Fruit fly (Drosophila melanogaster) whole organism, embryonic: Measurements from ENCODE around the gene Nsf2.

Experiments
- C15 ChIP-seq: fragments of 200-800 bp; sonication (Bioruptor generic); IDR thresholded peaks from 3 replicates; pipeline ENCODE4 v1.3.6; 2022; ENCODE audit warnings: missing biosample characterization, missing genetic modification characterization
- CG11247 ChIP-seq: fragments of 200-800 bp; sonication (Bioruptor generic); IDR thresholded peaks from 2 replicates; pipeline ENCODE4 v1.3.6; 2022; ENCODE audit warnings: missing biosample characterization, missing genetic modification characterization
- CG11695 ChIP-seq: fragments of 200-800 bp; sonication (Bioruptor generic); IDR thresholded peaks from 3 replicates; pipeline ENCODE4 v1.3.6; 2022; ENCODE audit warnings: missing biosample characterization, missing genetic modification characterization
- CG12219 ChIP-seq: fragments of 200-800 bp; sonication (Bioruptor generic); optimal IDR thresholded peaks from 3 replicates; lab custom pipeline; 2018; ENCODE audit warnings: missing biosample characterization, mild to moderate bottlenecking, missing genetic modification characterization
- CG13123 ChIP-seq: fragments of 200-800 bp; sonication (Bioruptor generic); optimal IDR thresholded peaks from 2 replicates; lab custom pipeline; 2016; ENCODE audit warnings: missing biosample characterization, missing genetic modification characterization
- CG14860 ChIP-seq: fragments of 200-800 bp; sonication (Bioruptor generic); IDR thresholded peaks from 3 replicates; pipeline ENCODE4 v1.3.6; 2022; ENCODE audit warnings: missing biosample characterization, missing genetic modification characterization; ENCODE audit not compliant: partially characterized antibody
- CG1529 ChIP-seq: fragments of 200-800 bp; sonication (Bioruptor generic); optimal IDR thresholded peaks from 3 replicates; lab custom pipeline; 2018; ENCODE audit warnings: missing biosample characterization, missing genetic modification characterization
- CG15514 ChIP-seq: fragments of 200-800 bp; sonication (Bioruptor generic); optimal IDR thresholded peaks from 3 replicates; lab custom pipeline; 2017; ENCODE audit warnings: missing biosample characterization, missing genetic modification characterization, mild to moderate bottlenecking, moderate library complexity, missing genetic modification reagents
- CG17385 ChIP-seq: fragments of 200-800 bp; sonication (Bioruptor generic); optimal IDR thresholded peaks from 3 replicates; lab custom pipeline; 2018; ENCODE audit warnings: missing biosample characterization, mild to moderate bottlenecking, missing genetic modification characterization
- CG18599 ChIP-seq: fragments of 200-800 bp; sonication (Bioruptor generic); optimal IDR thresholded peaks from 3 replicates; lab custom pipeline; 2017; ENCODE audit warnings: missing biosample characterization, missing genetic modification characterization, mild to moderate bottlenecking, moderate library complexity, missing genetic modification reagents
- CG32767 ChIP-seq: fragments of 200-800 bp; sonication (Bioruptor generic); IDR thresholded peaks from 2 replicates; pipeline ENCODE4 v1.3.6; 2022; ENCODE audit warnings: missing biosample characterization, missing genetic modification characterization
- CG34224 ChIP-seq: fragments of 200-800 bp; sonication (Bioruptor generic); IDR thresholded peaks from 3 replicates; pipeline ENCODE4 v1.3.6; 2022; ENCODE audit warnings: missing biosample characterization, missing genetic modification characterization; ENCODE audit not compliant: partially characterized antibody
- CG34376 ChIP-seq: fragments of 200-800 bp; sonication (Bioruptor generic); optimal IDR thresholded peaks from 2 replicates; lab custom pipeline; 2018; ENCODE audit warnings: missing biosample characterization, mild to moderate bottlenecking, missing genetic modification characterization
- CG3847 ChIP-seq: fragments of 200-800 bp; sonication (Bioruptor generic); IDR thresholded peaks from 2 replicates; pipeline ENCODE4 v1.3.6; 2022; ENCODE audit warnings: missing biosample characterization, missing genetic modification characterization
- CG3995 ChIP-seq: fragments of 200-800 bp; sonication (Bioruptor generic); optimal IDR thresholded peaks from 3 replicates; lab custom pipeline; 2016; ENCODE audit warnings: missing biosample characterization, missing genetic modification characterization
- CG4617 ChIP-seq: fragments of 200-800 bp; sonication (Bioruptor generic); optimal IDR thresholded peaks from 3 replicates; lab custom pipeline; 2016; ENCODE audit warnings: missing biosample characterization, missing genetic modification characterization, borderline replicate concordance
- CG4730 ChIP-seq: fragments of 200-800 bp; sonication (Bioruptor generic); IDR thresholded peaks from 2 replicates; pipeline ENCODE4 v1.3.6; 2022; ENCODE audit warnings: missing biosample characterization, missing genetic modification characterization
- CG6791 ChIP-seq: fragments of 200-800 bp; sonication (Bioruptor generic); IDR thresholded peaks from 3 replicates; pipeline ENCODE4 v1.3.6; 2022; ENCODE audit warnings: missing biosample characterization, missing genetic modification characterization; ENCODE audit not compliant: partially characterized antibody
- CG7839 ChIP-seq: fragments of 200-800 bp; sonication (Bioruptor generic); optimal IDR thresholded peaks from 3 replicates; lab custom pipeline; 2018; ENCODE audit warnings: missing biosample characterization, mild to moderate bottlenecking, missing genetic modification characterization, moderate library complexity
- CG8281 ChIP-seq: fragments of 200-800 bp; sonication (Bioruptor generic); optimal IDR thresholded peaks from 2 replicates; lab custom pipeline; 2018; ENCODE audit warnings: missing biosample characterization, mild to moderate bottlenecking, missing genetic modification characterization, moderate library complexity
- Chrac-16 ChIP-seq: fragments of 200-800 bp; sonication (Bioruptor generic); optimal IDR thresholded peaks from 3 replicates; lab custom pipeline; 2016; ENCODE audit warnings: missing biosample characterization, missing genetic modification characterization
- Drgx ChIP-seq: fragments of 200-800 bp; sonication (Bioruptor generic); IDR thresholded peaks from 2 replicates; pipeline ENCODE4 v1.3.6; 2022; ENCODE audit warnings: missing biosample characterization, missing genetic modification characterization
- E2f2 ChIP-seq: fragments of 200-800 bp; sonication (Bioruptor generic); IDR thresholded peaks from 2 replicates; pipeline ENCODE4 v1.3.6; 2022; ENCODE audit warnings: missing biosample characterization, missing genetic modification characterization
- Gsc ChIP-seq: fragments of 200-800 bp; sonication (Bioruptor generic); IDR thresholded peaks from 2 replicates; pipeline ENCODE4 v1.3.6; 2022; ENCODE audit warnings: missing biosample characterization, missing genetic modification characterization
- HmgZ ChIP-seq: fragments of 200-800 bp; sonication (Bioruptor generic); optimal IDR thresholded peaks from 2 replicates; lab custom pipeline; 2018; ENCODE audit warnings: missing biosample characterization, mild to moderate bottlenecking, missing genetic modification characterization
- Kr ChIP-seq: fragments of 200-800 bp; sonication (Bioruptor generic); optimal IDR thresholded peaks from 2 replicates; lab custom pipeline; 2017; ENCODE audit warnings: missing biosample characterization, mild to moderate bottlenecking, missing genetic modification characterization
- Lhr ChIP-seq: fragments of 200-800 bp; sonication (Bioruptor generic); optimal IDR thresholded peaks from 3 replicates; lab custom pipeline; 2017; ENCODE audit warnings: mild to moderate bottlenecking, missing biosample characterization, missing genetic modification reagents, missing genetic modification characterization
- NFAT ChIP-seq: fragments of 200-800 bp; sonication (Bioruptor generic); IDR thresholded peaks from 2 replicates; pipeline ENCODE4 v1.3.6; 2022; ENCODE audit warnings: missing biosample characterization, missing genetic modification characterization
- Oli ChIP-seq: fragments of 200-800 bp; sonication (Bioruptor generic); optimal IDR thresholded peaks from 2 replicates; lab custom pipeline; 2018; ENCODE audit warnings: missing biosample characterization, mild to moderate bottlenecking, missing genetic modification characterization, moderate library complexity
- Ravus ChIP-seq: fragments of 200-800 bp; sonication (Bioruptor generic); IDR thresholded peaks from 2 replicates; pipeline ENCODE4 v1.3.6; 2022; ENCODE audit warnings: missing biosample characterization, missing genetic modification characterization
- Spps ChIP-seq: fragments of 200-800 bp; sonication (Bioruptor generic); optimal IDR thresholded peaks from 2 replicates; lab custom pipeline; 2018; ENCODE audit warnings: missing biosample characterization, mild to moderate bottlenecking, missing genetic modification characterization
- Usf ChIP-seq: fragments of 200-800 bp; sonication (Bioruptor generic); optimal IDR thresholded peaks from 2 replicates; lab custom pipeline; 2017; ENCODE audit warnings: missing genotype, missing biosample characterization, missing genetic modification characterization
- Vsx1 ChIP-seq: fragments of 200-800 bp; sonication (Bioruptor generic); optimal IDR thresholded peaks from 2 replicates; lab custom pipeline; 2017; ENCODE audit warnings: missing biosample characterization, mild to moderate bottlenecking, missing genetic modification characterization, missing genetic modification reagents
- bbx ChIP-seq: fragments of 200-800 bp; sonication (Bioruptor generic); IDR thresholded peaks from 2 replicates; pipeline ENCODE4 v1.3.6; 2022; ENCODE audit warnings: missing biosample characterization, missing genetic modification characterization; ENCODE audit not compliant: partially characterized antibody
- cato ChIP-seq: fragments of 200-800 bp; sonication (Bioruptor generic); optimal IDR thresholded peaks from 2 replicates; lab custom pipeline; 2016; ENCODE audit warnings: missing biosample characterization, missing genetic modification characterization, borderline replicate concordance
- crp ChIP-seq, 2 experiments: fragments of 200-800 bp; sonication (Bioruptor generic); optimal IDR thresholded peaks; 2 replicates in 1 of 2; 3 replicates in 1 of 2; lab custom pipeline; 2017; ENCODE audit warnings: missing biosample characterization in 2 of 2, missing genetic modification characterization in 2 of 2, mild to moderate bottlenecking in 1 of 2, moderate library complexity in 1 of 2
- gcm2 ChIP-seq: fragments of 200-800 bp; sonication (Bioruptor generic); optimal IDR thresholded peaks from 2 replicates; lab custom pipeline; 2016; ENCODE audit warnings: missing biosample characterization, missing genetic modification characterization
- gsb ChIP-seq: fragments of 200-800 bp; sonication (Bioruptor generic); IDR thresholded peaks from 2 replicates; pipeline ENCODE4 v1.3.6; 2022; ENCODE audit warnings: missing biosample characterization, missing genetic modification characterization
- hkb ChIP-seq, 2 experiments: fragments of 200-800 bp in 1 of 2; fragments of >200 bp in 1 of 2; sonication (Bioruptor generic) in 1 of 2; IDR thresholded peaks in 1 of 2; optimal IDR thresholded peaks in 1 of 2; 2 replicates each; pipeline versions ENCODE4 v1.3.6 to Lab custom; 2017 to 2022; ENCODE audit warnings: missing biosample characterization in 1 of 2, missing genetic modification characterization in 1 of 2
- lbe ChIP-seq: fragments of 200-800 bp; sonication (Bioruptor generic); optimal IDR thresholded peaks from 2 replicates; lab custom pipeline; 2016; ENCODE audit warnings: missing biosample characterization, mild to moderate bottlenecking, missing genetic modification characterization
- nau ChIP-seq: fragments of 200-800 bp; sonication (Bioruptor generic); optimal IDR thresholded peaks from 3 replicates; lab custom pipeline; 2017; ENCODE audit warnings: missing biosample characterization, mild to moderate bottlenecking, missing genetic modification characterization, missing genetic modification reagents
- pfk ChIP-seq: fragments of 200-800 bp; sonication (Bioruptor generic); optimal IDR thresholded peaks from 2 replicates; lab custom pipeline; 2018; ENCODE audit warnings: missing biosample characterization, mild to moderate bottlenecking, missing genetic modification characterization, moderate library complexity
- sens ChIP-seq: fragments of 200-800 bp; sonication (Bioruptor generic); peaks from one replicate; lab custom pipeline; 2016; ENCODE audit warnings: missing biosample characterization, missing genetic modification characterization
- sim ChIP-seq: fragments of 200-800 bp; sonication (Bioruptor generic); IDR thresholded peaks from 2 replicates; pipeline ENCODE4 v1.3.6; 2022; ENCODE audit warnings: missing biosample characterization, missing genetic modification characterization
- so ChIP-seq: fragments of 200-800 bp; sonication (Bioruptor generic); IDR thresholded peaks from 3 replicates; pipeline ENCODE4 v1.3.6; 2022; ENCODE audit warnings: missing biosample characterization, missing genetic modification characterization
- tap ChIP-seq: fragments of 200-800 bp; optimal IDR thresholded peaks from 3 replicates; lab custom pipeline; 2019; ENCODE audit warnings: missing biosample characterization, mild to moderate bottlenecking, missing genetic modification characterization, moderate library complexity
- tio ChIP-seq: fragments of 200-800 bp; sonication (Bioruptor generic); optimal IDR thresholded peaks from 2 replicates; lab custom pipeline; 2017; ENCODE audit warnings: missing biosample characterization, missing genetic modification characterization, inconsistent platforms
- vfl ChIP-seq: fragments of 200-800 bp; sonication (Bioruptor generic); optimal IDR thresholded peaks from 2 replicates; lab custom pipeline; 2016; ENCODE audit warnings: missing biosample characterization, missing genetic modification characterization

The Nsf2 gene

DNA sequence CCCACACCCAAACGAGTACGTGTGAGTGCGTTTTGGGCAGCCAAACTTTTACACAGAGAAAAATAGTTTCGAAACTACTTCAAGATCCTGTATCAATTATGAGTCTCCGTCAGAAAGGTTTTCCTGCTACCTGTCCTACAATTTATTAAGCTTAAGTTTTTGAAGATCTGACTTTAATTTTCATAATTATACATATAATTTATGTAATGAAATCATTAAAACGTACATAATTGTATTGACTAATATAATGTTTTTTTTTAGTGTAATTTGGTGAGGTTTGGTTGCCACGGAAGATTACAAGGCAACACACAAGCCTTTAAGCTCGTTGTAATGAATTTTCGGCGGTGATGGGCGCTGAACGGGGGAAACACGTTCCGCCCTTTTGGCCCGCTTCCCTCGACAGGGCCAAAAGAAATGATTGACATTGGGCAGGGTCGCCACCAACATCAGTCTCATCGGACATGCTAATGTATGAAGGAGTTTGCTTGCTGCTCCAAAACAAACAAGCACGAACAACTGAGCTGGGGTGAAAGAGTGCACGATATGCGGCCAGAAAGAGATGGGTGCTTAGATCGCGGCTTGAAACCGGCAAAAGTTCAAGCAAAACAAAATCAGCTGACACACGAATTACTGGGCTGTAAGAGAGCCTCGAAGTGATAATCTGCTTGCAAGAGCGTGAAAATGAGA is 43.7 kb downstream of the Nsf2 start (continued):
- TF ChIP-seq CG7839 (tag; lab: Kevin White, UChicago) (peak; percentile 71), gcm2 (no peak), Spps (tag; lab: Kevin White, UChicago) (peak; percentile 74), CG3995 (GFP tag; lab: Kevin White, UChicago) (no peak), NFAT (no peak), Vsx1 (GFP tag; lab: Kevin White, UChicago) (peak; percentile 11), CG34224 (GFP tag; lab: Robert Waterston, UW) (no peak), CG14860 (GFP tag; lab: Robert Waterston, UW) (no peak), CG1529 (GFP tag; lab: Kevin White, UChicago) (peak; percentile 83), CG8281 (tag; lab: Kevin White, UChicago) (peak; percentile 14), Oli (tag; lab: Kevin White, UChicago) (peak; percentile 84), Usf (GFP tag; lab: Kevin White, UChicago) (peak; percentile 33), E2f2 (GFP tag; lab: Robert Waterston, UW) (0 out of 2 replicates have a peak, but pooled peaks have one; percentile 27), Kr (GFP tag; lab: Kevin White, UChicago) (no peak), CG6791 (GFP tag; lab: Robert Waterston, UW) (no peak), lbe (GFP tag; lab: Kevin White, UChicago) (no peak), vfl (GFP tag; lab: Kevin White, UChicago) (no peak), C15 (no peak), CG32767 (GFP tag; lab: Robert Waterston, UW) (peak; percentile 51; the same call in 1 of the 2 replicates), Lhr (GFP tag; lab: Kevin White, UChicago) (peak; percentile 64), HmgZ (tag; lab: Kevin White, UChicago) (peak; percentile 21), Ravus (no peak), gsb (no peak), cato (GFP tag; lab: Kevin White, UChicago) (peak; percentile 56), Chrac-16 (GFP tag; lab: Kevin White, UChicago) (peak; percentile 32), CG3847 (peak; percentile 18; the same call in 1 of the 2 replicates), tio (GFP tag; lab: Kevin White, UChicago) (peak; percentile 36), crp (GFP tag; optimal IDR thresholded peaks at IDR 0.05; lab: Kevin White, UChicago) (no peak), Gsc (GFP tag; lab: Robert Waterston, UW) (no peak), CG13123 (peak; percentile 42), CG11695 (peak; percentile 49; the same call in 1 of the 3 replicates), tap (tag; lab: Kevin White, UChicago) (peak; percentile 39), sim (GFP tag; lab: Robert Waterston, UW) (no peak), sens (GFP tag; lab: Kevin White, UChicago) (peak; percentile 91), pfk (GFP tag; lab: Kevin White, UChicago) (no peak), CG12219 (GFP tag; lab: Kevin White, UChicago) (peak; percentile 66), nau (GFP tag; lab: Kevin White, UChicago) (peak; percentile 46), CG34376 (GFP tag; lab: Kevin White, UChicago) (no peak), CG18599 (peak; percentile 57), CG4617 (GFP tag; lab: Kevin White, UChicago) (peak; percentile 6), hkb (optimal IDR thresholded peaks at IDR 0.05; lab: Kevin White, UChicago) (no peak), hkb (GFP tag; IDR thresholded peaks at IDR 0.05; lab: Robert Waterston, UW) (peak; percentile 80), CG15514 (GFP tag; lab: Kevin White, UChicago) (no peak), CG11247 (no peak), so (GFP tag; lab: Robert Waterston, UW) (peak; percentile 56; the same call in 1 of the 3 replicates), bbx (GFP tag; lab: Robert Waterston, UW) (no peak), CG4730 (GFP tag; lab: Robert Waterston, UW) (peak; percentile 45; the same call in 1 of the 2 replicates), CG17385 (GFP tag; lab: Kevin White, UChicago) (peak; percentile 52), Drgx (GFP tag; lab: Robert Waterston, UW) (0 out of 2 replicates have a peak, but pooled peaks have one; percentile 5)
